Worm (Caenorhabditis elegans): ENCODE data around the gene nmad-1.
A peak's percentile ranks its signal among the peaks of the same experiment; 100 is the strongest.

DNA sequence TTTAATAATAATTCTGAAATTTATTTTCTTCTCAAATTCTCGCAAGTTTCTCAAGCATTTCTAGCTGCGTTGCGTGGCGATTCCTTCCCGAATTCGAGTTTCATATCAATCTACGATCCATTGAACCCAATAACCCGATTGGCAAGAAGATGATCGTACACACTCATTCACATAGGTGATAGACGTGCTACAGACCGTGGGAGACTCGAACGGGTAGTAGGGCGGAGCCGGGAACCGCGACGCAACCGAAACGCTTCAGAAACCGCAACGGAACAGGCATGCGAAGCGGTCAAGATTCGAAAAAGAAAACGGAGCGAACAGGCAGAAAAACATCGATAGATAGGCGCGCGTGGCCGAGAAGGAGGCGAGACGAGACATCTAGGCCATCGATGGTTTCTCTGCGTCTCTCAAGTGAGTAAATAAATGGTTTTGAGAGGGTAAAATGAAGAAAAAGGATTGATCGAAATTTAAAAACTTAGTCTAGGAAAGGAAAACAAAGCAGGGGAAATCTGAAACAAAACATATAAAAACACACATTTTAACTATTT is 48.8 kb upstream of the nmad-1 start, which contains the start of gene madf-11:
- TF ChIP-seq nhr-71 (tag; optimal IDR thresholded peaks at IDR 0.05) (peak; percentile 76), rnt-1 (tag; optimal IDR thresholded peaks at IDR 0.05) (peak; percentile 92), ama-1 (optimal IDR thresholded peaks at IDR 0.05) (no peak), F16B12.6 (tag; optimal IDR thresholded peaks at IDR 0.05) (peak; percentile 23), efl-1 (optimal IDR thresholded peaks at IDR 0.05) (peak; percentile 77 to 88), efl-1 (GFP tag; optimal IDR thresholded peaks at IDR 0.05 in 1 of 2) (peak; percentile 74 to 97), pag-3 (tag; optimal IDR thresholded peaks at IDR 0.05; ENCODE audit: borderline replicate concordance, insufficient read depth) (no peak), nhr-20 (tag; optimal IDR thresholded peaks at IDR 0.05) (peak; percentile 59), lir-3 (tag; optimal IDR thresholded peaks at IDR 0.05; ENCODE audit: poor library complexity) (peak; percentile 78), alr-1 (tag; optimal IDR thresholded peaks at IDR 0.05; ENCODE audit: borderline replicate concordance) (no peak), irx-1 (tag; optimal IDR thresholded peaks at IDR 0.05) (peak; percentile 10), lin-15B (tag; optimal IDR thresholded peaks at IDR 0.05) (peak; percentile 79), lin-13 (GFP tag; optimal IDR thresholded peaks at IDR 0.05) (peak; percentile 62), snu-23 (GFP tag; optimal IDR thresholded peaks at IDR 0.05) (peak; percentile 75)
